Fruit fly (Drosophila melanogaster) whole organism, prepupa: ENCODE measurements around the gene CG10466.

Experiments used
- CG11294 ChIP-seq: fragments of 200-800 bp; sonication (Bioruptor generic); IDR thresholded peaks from 2 replicates; pipeline ENCODE4 v1.3.6; 2022; ENCODE audit warnings: missing biosample characterization, missing genetic modification characterization
- CG11762 ChIP-seq: fragments of 200-800 bp; sonication (Bioruptor generic); optimal IDR thresholded peaks from 3 replicates; lab custom pipeline; 2016; ENCODE audit warnings: missing biosample characterization, missing genetic modification characterization; ENCODE audit not compliant: insufficient read depth
- CG15336 ChIP-seq: fragments of 200-800 bp; sonication (Bioruptor generic); IDR thresholded peaks from 2 replicates; pipeline ENCODE4 v1.3.6; 2022; ENCODE audit warnings: missing biosample characterization, missing genetic modification characterization
- CG1621 ChIP-seq: fragments of 200-800 bp; sonication (Bioruptor generic); optimal IDR thresholded peaks from 3 replicates; lab custom pipeline; 2018; ENCODE audit warnings: missing biosample characterization, mild to moderate bottlenecking, missing genetic modification characterization
- CG16779 ChIP-seq: fragments of 200-800 bp; sonication (Bioruptor generic); optimal IDR thresholded peaks from 3 replicates; lab custom pipeline; 2017; ENCODE audit warnings: missing biosample characterization, mild to moderate bottlenecking, missing genetic modification characterization
- CG3032 ChIP-seq: fragments of 200-800 bp; optimal IDR thresholded peaks from 2 replicates; lab custom pipeline; 2019; ENCODE audit warnings: missing biosample characterization, mild to moderate bottlenecking, missing genetic modification characterization, moderate library complexity
- CG31627 ChIP-seq: fragments of 200-800 bp; sonication (Bioruptor generic); optimal IDR thresholded peaks from 3 replicates; lab custom pipeline; 2016; ENCODE audit warnings: missing biosample characterization, missing genetic modification characterization
- CG3919 ChIP-seq: fragments of 200-800 bp; sonication (Bioruptor generic); optimal IDR thresholded peaks from 3 replicates; lab custom pipeline; 2016; ENCODE audit warnings: missing biosample characterization, missing genetic modification characterization
- CG4318 ChIP-seq: fragments of 200-800 bp; sonication (Bioruptor generic); optimal IDR thresholded peaks from 3 replicates; lab custom pipeline; 2017; ENCODE audit warnings: missing biosample characterization, mild to moderate bottlenecking, missing genetic modification characterization
- CG6163 ChIP-seq: fragments of 200-800 bp; sonication (Bioruptor generic); IDR thresholded peaks from 3 replicates; pipeline ENCODE4 v1.3.6; 2022; ENCODE audit warnings: missing biosample characterization, missing genetic modification characterization
- CG6276 ChIP-seq: fragments of 200-800 bp; sonication (Bioruptor generic); optimal IDR thresholded peaks from 2 replicates; lab custom pipeline; 2017; ENCODE audit warnings: missing biosample characterization, mild to moderate bottlenecking, missing genetic modification characterization
- CG6792 ChIP-seq: fragments of 200-800 bp; sonication (Bioruptor generic); optimal IDR thresholded peaks from 3 replicates; lab custom pipeline; 2016; ENCODE audit warnings: missing biosample characterization, missing genetic modification characterization
- CG6808 ChIP-seq: fragments of 200-800 bp; sonication (Bioruptor generic); optimal IDR thresholded peaks from 3 replicates; lab custom pipeline; 2017; ENCODE audit warnings: missing biosample characterization, missing genetic modification characterization, mild to moderate bottlenecking, moderate library complexity, missing genetic modification reagents
- CG6854 ChIP-seq: fragments of 200-800 bp; sonication (Bioruptor generic); optimal IDR thresholded peaks from 2 replicates; lab custom pipeline; 2017; ENCODE audit warnings: missing biosample characterization, mild to moderate bottlenecking, missing genetic modification characterization
- CG7368 ChIP-seq: fragments of 200-800 bp; sonication (Bioruptor generic); optimal IDR thresholded peaks from 3 replicates; lab custom pipeline; 2016; ENCODE audit warnings: missing biosample characterization, missing genetic modification characterization
- CG8119 ChIP-seq: fragments of 200-800 bp; sonication (Bioruptor generic); IDR thresholded peaks from 3 replicates; pipeline ENCODE4 v1.3.6; 2022; ENCODE audit warnings: missing biosample characterization, missing genetic modification characterization
- CG8319 ChIP-seq: fragments of 200-800 bp; sonication (Bioruptor generic); optimal IDR thresholded peaks from 3 replicates; lab custom pipeline; 2016; ENCODE audit warnings: missing biosample characterization, missing genetic modification characterization
- CG8632 ChIP-seq: fragments of 200-800 bp; sonication (Bioruptor generic); optimal IDR thresholded peaks from 3 replicates; lab custom pipeline; 2016; ENCODE audit warnings: missing biosample characterization, missing genetic modification characterization
- CG9139 ChIP-seq: fragments of 200-800 bp; sonication (Bioruptor generic); optimal IDR thresholded peaks from 3 replicates; lab custom pipeline; 2017; ENCODE audit warnings: missing biosample characterization, mild to moderate bottlenecking, missing genetic modification characterization
- Eip75B ChIP-seq: fragments of 200-800 bp; sonication (Bioruptor generic); optimal IDR thresholded peaks from 3 replicates; lab custom pipeline; 2016; ENCODE audit warnings: missing biosample characterization, missing genetic modification characterization
- Eip78C ChIP-seq: fragments of 200-800 bp; sonication (Bioruptor generic); peaks from one replicate; lab custom pipeline; 2016; ENCODE audit warnings: missing biosample characterization, missing genetic modification characterization
- Eip93F ChIP-seq: fragments of 200-800 bp; sonication (Bioruptor generic); optimal IDR thresholded peaks from 2 replicates; lab custom pipeline; 2016; ENCODE audit warnings: missing biosample characterization, mild to moderate bottlenecking, missing genetic modification characterization
- Ets21C ChIP-seq: fragments of 200-800 bp; sonication (Bioruptor generic); optimal IDR thresholded peaks from 3 replicates; lab custom pipeline; 2016; ENCODE audit warnings: missing biosample characterization, missing genetic modification characterization
- Ets96B ChIP-seq: fragments of 200-800 bp; optimal IDR thresholded peaks from 2 replicates; lab custom pipeline; 2019; ENCODE audit warnings: missing biosample characterization, mild to moderate bottlenecking, missing genetic modification characterization, moderate library complexity
- Hr38 ChIP-seq: sonication (Bioruptor generic); optimal IDR thresholded peaks from 2 replicates; lab custom pipeline; 2016; ENCODE audit warnings: missing biosample characterization, missing genetic modification characterization
- Hr39 ChIP-seq: fragments of 200-800 bp; sonication (Bioruptor generic); optimal IDR thresholded peaks from 2 replicates; lab custom pipeline; 2016; ENCODE audit warnings: missing biosample characterization, missing genetic modification characterization
- Hr4 ChIP-seq: fragments of 200-800 bp; sonication (Bioruptor generic); optimal IDR thresholded peaks from 3 replicates; lab custom pipeline; 2016; ENCODE audit warnings: missing biosample characterization, missing genetic modification characterization
- Lpt ChIP-seq: fragments of 200-800 bp; sonication (Bioruptor generic); optimal IDR thresholded peaks from 3 replicates; lab custom pipeline; 2016; ENCODE audit warnings: missing biosample characterization, missing genetic modification characterization
- Met ChIP-seq: fragments of 200-800 bp; sonication (Bioruptor generic); optimal IDR thresholded peaks from 3 replicates; lab custom pipeline; 2016; ENCODE audit warnings: missing biosample characterization, missing genetic modification characterization
- OdsH ChIP-seq: fragments of 200-800 bp; sonication (Bioruptor generic); optimal IDR thresholded peaks from 3 replicates; lab custom pipeline; 2016; ENCODE audit warnings: missing biosample characterization, missing genetic modification characterization
- Smox ChIP-seq: fragments of 200-800 bp; sonication (Bioruptor generic); optimal IDR thresholded peaks from 3 replicates; lab custom pipeline; 2016; ENCODE audit warnings: missing biosample characterization, missing genetic modification characterization
- Sox102F ChIP-seq: fragments of 200-800 bp; sonication (Bioruptor generic); optimal IDR thresholded peaks from 2 replicates; lab custom pipeline; 2016; ENCODE audit warnings: missing biosample characterization, mild to moderate bottlenecking, missing genetic modification characterization
- Sox14 ChIP-seq: fragments of 200-800 bp; sonication (Bioruptor generic); optimal IDR thresholded peaks from 3 replicates; lab custom pipeline; 2016; ENCODE audit warnings: missing biosample characterization, missing genetic modification characterization
- Sox15 ChIP-seq: fragments of 200-800 bp; sonication (Bioruptor generic); optimal IDR thresholded peaks from 3 replicates; lab custom pipeline; 2016; ENCODE audit warnings: missing biosample characterization, missing genetic modification characterization
- achi ChIP-seq: fragments of 200-800 bp; sonication (Bioruptor generic); optimal IDR thresholded peaks from 3 replicates; lab custom pipeline; 2016; ENCODE audit warnings: missing biosample characterization, missing genetic modification characterization
- acj6 ChIP-seq: fragments of 200-800 bp; sonication (Bioruptor generic); optimal IDR thresholded peaks from 3 replicates; lab custom pipeline; 2016; ENCODE audit warnings: missing biosample characterization, missing genetic modification characterization
- cyc ChIP-seq: fragments of 200-800 bp; sonication (Bioruptor generic); optimal IDR thresholded peaks from 3 replicates; lab custom pipeline; 2016; ENCODE audit warnings: missing biosample characterization, missing genetic modification characterization
- dac ChIP-seq: fragments of 200-800 bp; sonication (Bioruptor generic); optimal IDR thresholded peaks from 2 replicates; lab custom pipeline; 2017; ENCODE audit warnings: missing biosample characterization, mild to moderate bottlenecking, missing genetic modification characterization
- dsx ChIP-seq: fragments of 200-800 bp; optimal IDR thresholded peaks from 3 replicates; lab custom pipeline; 2019; ENCODE audit warnings: missing biosample characterization, mild to moderate bottlenecking, missing genetic modification characterization, moderate library complexity; ENCODE audit not compliant: poor library complexity, severe bottlenecking
- fd59A ChIP-seq: fragments of 200-800 bp; sonication (Bioruptor generic); optimal IDR thresholded peaks from 2 replicates; lab custom pipeline; 2017; ENCODE audit warnings: missing biosample characterization, mild to moderate bottlenecking, missing genetic modification characterization, missing genetic modification reagents
- fd85E ChIP-seq: fragments of 200-800 bp; sonication (Bioruptor generic); optimal IDR thresholded peaks from 3 replicates; lab custom pipeline; 2016; ENCODE audit warnings: missing biosample characterization, missing genetic modification characterization
- fkh ChIP-seq: fragments of 200-800 bp; sonication (Bioruptor generic); optimal IDR thresholded peaks from 3 replicates; lab custom pipeline; 2017; ENCODE audit warnings: missing biosample characterization, mild to moderate bottlenecking, missing genetic modification characterization, moderate library complexity
- lz ChIP-seq: fragments of 200-800 bp; sonication (Bioruptor generic); optimal IDR thresholded peaks from 3 replicates; lab custom pipeline; 2016; ENCODE audit warnings: missing biosample characterization, missing genetic modification characterization
- net ChIP-seq: fragments of 200-800 bp; sonication (Bioruptor generic); optimal IDR thresholded peaks from 3 replicates; lab custom pipeline; 2016; ENCODE audit warnings: missing biosample characterization, missing genetic modification characterization
- pdm3 ChIP-seq: fragments of 200-800 bp; sonication (Bioruptor generic); optimal IDR thresholded peaks from 3 replicates; lab custom pipeline; 2016; ENCODE audit warnings: missing biosample characterization, missing genetic modification characterization
- salr ChIP-seq, 2 experiments: fragments of 200-800 bp; sonication (Bioruptor generic); optimal IDR thresholded peaks; 3 replicates each; lab custom pipeline; 2016 to 2018; ENCODE audit warnings: missing biosample characterization in 2 of 2, missing genetic modification characterization in 2 of 2, mild to moderate bottlenecking in 1 of 2
- spab ChIP-seq: fragments of 200-800 bp; sonication (Bioruptor generic); optimal IDR thresholded peaks from 2 replicates; lab custom pipeline; 2017; ENCODE audit warnings: missing biosample characterization, mild to moderate bottlenecking, missing genetic modification characterization, missing genetic modification reagents
- ss ChIP-seq, 2 experiments: fragments of 200-800 bp; sonication (Bioruptor generic); optimal IDR thresholded peaks; 2 replicates in 1 of 2; 3 replicates in 1 of 2; lab custom pipeline; 2017 to 2018; ENCODE audit warnings: mild to moderate bottlenecking in 2 of 2, missing biosample characterization in 2 of 2, missing genetic modification characterization in 2 of 2, moderate library complexity in 1 of 2
- svp ChIP-seq: fragments of 200-800 bp; sonication (Bioruptor generic); peaks from one replicate; lab custom pipeline; 2016; ENCODE audit warnings: missing biosample characterization, missing genetic modification characterization
- vri ChIP-seq: fragments of 200-800 bp; sonication (Bioruptor generic); optimal IDR thresholded peaks from 3 replicates; lab custom pipeline; 2016; ENCODE audit warnings: missing biosample characterization, mild to moderate bottlenecking, missing genetic modification characterization

The CG10466 gene

DNA sequence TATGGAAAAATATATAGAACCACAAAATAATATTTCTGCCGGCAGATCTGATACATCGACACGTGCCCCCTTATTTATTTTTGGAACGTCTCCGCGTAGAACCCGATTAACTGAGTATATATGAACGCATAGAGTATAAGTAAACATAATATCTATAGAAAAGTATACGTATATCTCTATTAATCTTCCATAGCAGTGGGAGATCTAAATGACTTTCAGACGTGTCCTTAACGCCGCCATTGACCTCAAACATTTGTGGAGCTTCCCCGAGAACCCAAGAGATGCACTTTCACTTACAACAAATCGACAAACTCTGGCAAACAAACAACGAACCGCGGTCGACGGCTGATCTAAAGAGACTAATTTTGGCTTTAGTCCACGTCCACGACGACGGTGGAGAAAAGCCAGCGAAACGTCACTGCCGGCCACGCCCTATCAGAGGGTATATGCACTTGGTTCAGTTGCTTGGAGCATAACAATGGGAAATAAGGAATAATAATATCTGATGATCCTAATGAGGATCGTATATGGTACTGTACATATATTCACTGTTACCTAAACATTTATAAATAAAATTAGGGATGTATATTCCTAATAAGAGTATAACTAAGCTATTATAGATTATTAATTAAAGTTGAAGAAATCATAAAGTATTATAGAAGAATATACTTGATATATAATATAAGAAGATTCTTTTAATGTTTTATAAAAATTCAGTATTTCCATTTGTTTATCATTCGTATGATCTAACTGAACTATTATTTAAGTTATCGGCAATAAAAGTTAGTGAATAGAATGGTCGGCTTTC lies 27.9 kb upstream of the CG10466 start, which contains the start of gene fbp:
Gene fbp, minus strand, starts transcription at position 364 of the 808 bp plus-strand sequence.
- TF ChIP-seq CG6163 (GFP tag; lab: Robert Waterston, UW), result peak; percentile 53
- peak; percentile 50 for TF ChIP-seq CG8119 (GFP tag; lab: Robert Waterston, UW)
- peak; percentile 41 for TF ChIP-seq CG7368 (GFP tag; lab: Kevin White, UChicago)
- TF ChIP-seq achi (GFP tag; lab: Kevin White, UChicago), result peak; percentile 80
- TF ChIP-seq CG6276 (GFP tag; lab: Kevin White, UChicago), result peak; percentile 84
- TF ChIP-seq CG15336, result peak; percentile 39; the same call in 1 of the 2 replicates
- TF ChIP-seq CG9139, result peak; percentile 30
- TF ChIP-seq Hr4 (GFP tag; lab: Kevin White, UChicago), result peak; percentile 56
- peak; percentile 65 for TF ChIP-seq Sox15 (GFP tag; lab: Kevin White, UChicago)
- peak; percentile 56 for TF ChIP-seq Met
- peak in 1 of 2 experiments; percentile 93 for TF ChIP-seq salr (GFP tag; optimal IDR thresholded peaks at IDR 0.05; lab: Kevin White, UChicago)
- TF ChIP-seq CG4318 (GFP tag; lab: Kevin White, UChicago), result peak; percentile 79
- peak; percentile 57 for TF ChIP-seq cyc
- TF ChIP-seq CG8632 (GFP tag; lab: Kevin White, UChicago), result peak; percentile 80
- TF ChIP-seq spab (GFP tag; lab: Kevin White, UChicago), result peak; percentile 74
- TF ChIP-seq Eip75B, result peak; percentile 12
- TF ChIP-seq net (GFP tag; lab: Kevin White, UChicago), result peak; percentile 76
- TF ChIP-seq Ets96B, result peak; percentile 73
- TF ChIP-seq Eip78C (GFP tag; lab: Kevin White, UChicago), result peak; percentile 87
- TF ChIP-seq Smox, result peak; percentile 47
- TF ChIP-seq pdm3 (GFP tag; lab: Kevin White, UChicago), result peak; percentile 42
- TF ChIP-seq CG6854 (GFP tag; lab: Kevin White, UChicago), result no peak
- TF ChIP-seq vri (GFP tag; lab: Kevin White, UChicago), result peak; percentile 32
- TF ChIP-seq dsx (GFP tag; lab: Kevin White, UChicago), result peak; percentile 73
- TF ChIP-seq acj6 (GFP tag; lab: Kevin White, UChicago), result peak; percentile 77
- TF ChIP-seq Hr38 (GFP tag; lab: Kevin White, UChicago), result no peak
- no peak for TF ChIP-seq CG1621
- TF ChIP-seq svp, result peak; percentile 85
- peak; percentile 77 for TF ChIP-seq fd59A
- peak; percentile 77 for TF ChIP-seq CG3032 (tag; lab: Kevin White, UChicago)
- peak; percentile 69 for TF ChIP-seq CG6792
- TF ChIP-seq Eip93F (GFP tag; lab: Kevin White, UChicago), result peak; percentile 20
- TF ChIP-seq CG16779 (tag; lab: Kevin White, UChicago), result peak; percentile 42
- TF ChIP-seq Sox14, result peak; percentile 8
- no peak for TF ChIP-seq Ets21C (GFP tag; lab: Kevin White, UChicago)
- TF ChIP-seq CG11762 (GFP tag; lab: Kevin White, UChicago), result peak; percentile 52
- TF ChIP-seq Sox102F (GFP tag; lab: Kevin White, UChicago), result peak; percentile 38
- TF ChIP-seq dac (GFP tag; lab: Kevin White, UChicago), result peak; percentile 56
- TF ChIP-seq CG6808 (GFP tag; lab: Kevin White, UChicago), result peak; percentile 75
- peak; percentile 60 for TF ChIP-seq CG31627 (GFP tag; lab: Kevin White, UChicago)
- peak; percentile 49 for TF ChIP-seq Lpt (GFP tag; lab: Kevin White, UChicago)
- TF ChIP-seq CG11294 (GFP tag; lab: Robert Waterston, UW), result no peak
- peak; percentile 73 for TF ChIP-seq CG3919
- peak; percentile 66 for TF ChIP-seq OdsH (GFP tag; lab: Kevin White, UChicago)
- TF ChIP-seq fd85E (GFP tag; lab: Kevin White, UChicago), result peak; percentile 12
- TF ChIP-seq fkh (GFP tag; lab: Kevin White, UChicago), result peak; percentile 45
- TF ChIP-seq CG8319 (GFP tag; lab: Kevin White, UChicago), result peak; percentile 50
- peak; percentile 50 for TF ChIP-seq Hr39 (GFP tag; lab: Kevin White, UChicago)
- TF ChIP-seq lz (GFP tag; lab: Kevin White, UChicago), result peak; percentile 54
- TF ChIP-seq ss (GFP tag; optimal IDR thresholded peaks at IDR 0.05; lab: Kevin White, UChicago), result peak; percentile 68 to 80
